Worm (Caenorhabditis elegans): Measurements from ENCODE around the gene gst-4.

gst-4 gene

DNA sequence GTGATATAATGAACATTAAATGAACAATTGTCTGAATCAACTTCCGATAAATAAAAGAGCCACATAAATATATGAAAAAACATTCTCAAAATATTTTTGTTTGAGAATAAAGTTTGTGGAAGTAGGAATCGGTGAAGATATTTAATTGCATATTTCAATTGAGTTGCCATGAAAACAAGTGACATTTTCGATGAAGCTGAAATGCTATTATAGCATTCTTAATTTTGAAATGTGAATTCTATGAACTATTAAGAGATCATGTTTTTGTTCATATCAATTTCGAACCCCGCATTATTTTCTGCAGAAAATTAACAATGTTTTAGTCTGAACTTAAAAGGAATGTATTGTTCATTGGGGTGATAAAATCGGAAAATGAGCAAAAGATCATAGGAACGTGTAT, 19.8 kb upstream of the gst-4 start, which contains the start of gene irld-21:
Gene irld-21, minus strand, starts transcription at position 101 of the 400 bp plus-strand sequence.
- TF ChIP-seq med-1 (GFP tag; optimal IDR thresholded peaks at IDR 0.05; ENCODE audit: insufficient read depth) (no peak), tab-1 (GFP tag; IDR thresholded peaks at IDR 0.05) (no peak), ztf-29 (GFP tag; IDR thresholded peaks at IDR 0.05) (no peak), T22C8.4 (GFP tag; IDR thresholded peaks at IDR 0.05) (no peak), ref-1 (GFP tag; conservative IDR thresholded peaks at IDR 0.05) (no peak)

DNA sequence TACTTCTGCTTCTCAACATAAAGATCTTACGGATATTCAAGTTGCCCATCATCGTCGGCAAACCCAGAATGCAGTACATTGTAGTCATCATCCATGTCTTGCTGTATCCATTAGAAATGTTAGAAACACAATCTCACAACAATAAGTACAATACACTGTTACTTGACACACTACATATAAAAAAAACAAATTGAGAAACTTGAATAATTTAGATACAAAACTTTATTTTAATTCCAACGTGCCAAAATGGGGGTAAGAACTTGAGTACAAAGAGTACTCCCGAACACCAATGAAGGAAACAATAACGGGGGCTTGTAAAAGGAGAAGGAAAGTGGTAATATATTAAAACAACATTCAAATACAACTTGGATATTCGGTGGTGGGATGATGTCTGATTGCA, 15.5 kb upstream of the gst-4 start, which contains the start of gene ctf-18:
Gene ctf-18, minus strand, starts transcription at position 101 of the 400 bp plus-strand sequence.
- TF ChIP-seq ztf-29 (GFP tag; IDR thresholded peaks at IDR 0.05) (no peak), ztf-23 (GFP tag; IDR thresholded peaks at IDR 0.05) (no peak), ref-1 (GFP tag; conservative IDR thresholded peaks at IDR 0.05) (no peak), cog-1 (tag; optimal IDR thresholded peaks at IDR 0.05) (no peak)

DNA sequence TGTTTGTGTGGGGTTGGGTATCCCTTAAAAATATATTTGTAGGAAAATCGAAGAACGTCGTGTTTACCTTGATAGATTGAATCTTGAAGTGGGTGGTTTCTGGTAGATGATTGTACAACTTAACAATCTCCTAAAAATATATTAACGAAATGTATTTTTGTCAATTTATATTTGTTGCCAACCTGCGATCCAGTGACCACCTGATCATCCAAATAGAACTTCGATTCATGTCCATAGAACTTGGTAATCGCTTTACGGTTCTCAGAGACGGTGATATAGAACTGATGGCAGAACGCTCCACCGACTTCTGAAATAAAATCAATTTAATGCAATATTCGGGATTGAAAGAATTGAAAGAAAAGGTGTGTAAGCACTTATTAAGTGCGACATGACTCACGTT, 13.6 kb upstream of the gst-4 start:
- TF ChIP-seq flt-1 (GFP tag; IDR thresholded peaks at IDR 0.05): no peak
- TF ChIP-seq klf-2 (GFP tag; conservative IDR thresholded peaks at IDR 0.05): no peak
- TF ChIP-seq ztf-29 (GFP tag; IDR thresholded peaks at IDR 0.05): no peak
- TF ChIP-seq tab-1 (GFP tag; IDR thresholded peaks at IDR 0.05): no peak
- TF ChIP-seq med-1 (GFP tag; optimal IDR thresholded peaks at IDR 0.05; ENCODE audit: insufficient read depth): no peak

DNA sequence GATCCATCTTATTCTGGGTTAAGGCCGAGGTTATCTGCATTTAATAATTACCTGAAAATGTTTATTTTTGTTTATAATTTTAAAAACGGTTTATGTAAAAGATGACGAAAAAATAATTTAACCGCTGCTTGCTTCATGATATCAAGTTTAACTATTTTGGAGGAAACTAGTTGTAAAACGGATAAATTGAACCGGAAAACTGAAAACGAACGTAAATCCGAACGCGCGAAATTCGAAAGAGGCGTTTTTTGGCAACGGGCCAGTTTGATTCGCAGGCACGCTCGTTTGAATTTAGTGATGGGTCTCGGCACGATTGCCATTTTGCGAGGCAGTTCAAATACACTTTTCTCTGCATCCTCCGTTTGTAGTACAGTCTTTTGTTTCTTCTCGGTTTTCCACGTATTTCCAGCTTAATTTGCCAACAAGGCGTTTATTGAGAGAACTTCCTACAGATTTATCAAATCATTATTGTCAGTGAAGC, 13.1 kb upstream of the gst-4 start, which contains the start of the genes gtbp-1 and K08F4.3:
Gene gtbp-1, minus strand, starts transcription at position 51 of the 481 bp plus-strand sequence.
Gene K08F4.3, plus strand, starts transcription at position 352 of the 481 bp plus-strand sequence.
- TF ChIP-seq tab-1 (GFP tag; IDR thresholded peaks at IDR 0.05): no peak
- no peak for TF ChIP-seq T22C8.4 (GFP tag; IDR thresholded peaks at IDR 0.05)
- peak; percentile 50; the same call in 1 of the 2 replicates for TF ChIP-seq ztf-23 (GFP tag; IDR thresholded peaks at IDR 0.05)
- no peak for TF ChIP-seq ref-1 (GFP tag; conservative IDR thresholded peaks at IDR 0.05)
- TF ChIP-seq flt-1 (GFP tag; IDR thresholded peaks at IDR 0.05): no peak

DNA sequence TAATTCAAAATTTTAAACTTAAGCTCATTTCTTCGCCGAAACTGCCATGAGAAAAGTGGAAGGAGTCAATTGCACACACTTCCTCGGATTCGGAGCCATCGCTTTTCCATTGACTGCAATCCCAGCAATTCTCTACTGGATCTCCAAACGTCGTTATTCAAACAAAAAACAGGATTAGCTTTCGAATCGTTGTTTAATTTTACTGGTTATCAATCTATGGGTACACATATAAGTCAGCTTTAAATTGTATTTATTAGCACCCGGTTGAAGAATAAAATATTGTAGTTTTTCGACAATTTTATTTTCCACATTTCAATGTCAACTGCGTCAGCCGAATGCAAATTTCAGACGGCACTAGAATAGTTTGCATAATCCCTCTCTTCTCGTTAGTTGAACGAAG, 12.1 kb upstream of the gst-4 start, which contains the start of gene glt-3:
Gene glt-3, plus strand, starts transcription at position 301 of the 400 bp plus-strand sequence.
- TF ChIP-seq tab-1 (GFP tag; IDR thresholded peaks at IDR 0.05) (no peak), med-1 (GFP tag; optimal IDR thresholded peaks at IDR 0.05; ENCODE audit: insufficient read depth) (no peak), ref-1 (GFP tag; conservative IDR thresholded peaks at IDR 0.05) (no peak), klf-2 (GFP tag; conservative IDR thresholded peaks at IDR 0.05) (no peak), T22C8.4 (GFP tag; IDR thresholded peaks at IDR 0.05) (no peak), flt-1 (GFP tag; IDR thresholded peaks at IDR 0.05) (no peak), ztf-29 (GFP tag; IDR thresholded peaks at IDR 0.05) (no peak), cog-1 (tag; optimal IDR thresholded peaks at IDR 0.05) (no peak), ztf-23 (GFP tag; IDR thresholded peaks at IDR 0.05) (no peak)

DNA sequence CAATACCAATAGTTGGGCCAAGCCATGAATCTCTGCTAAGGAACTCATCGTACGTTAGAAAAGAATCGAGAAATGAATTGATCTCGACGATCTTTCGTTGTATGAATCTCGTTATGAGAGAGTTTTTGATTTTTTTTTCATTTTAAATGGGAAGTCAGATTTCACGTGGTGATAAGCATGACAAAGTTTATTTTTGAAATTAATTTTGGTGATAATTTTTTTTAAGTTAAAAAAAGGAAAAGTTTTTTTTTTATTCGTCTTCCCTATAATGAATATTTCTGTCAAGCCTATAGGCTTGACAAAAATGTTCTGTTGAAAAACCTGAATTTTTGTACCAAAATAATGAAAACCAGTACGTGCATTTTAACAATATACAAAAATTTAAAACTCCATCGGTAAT, 6.2 kb upstream of the gst-4 start, which contains the start of gene K08F4.5:
Gene K08F4.5, minus strand, starts transcription at position 101 of the 400 bp plus-strand sequence.
- TF ChIP-seq tab-1 (GFP tag; IDR thresholded peaks at IDR 0.05): no peak
- no peak for TF ChIP-seq med-1 (GFP tag; optimal IDR thresholded peaks at IDR 0.05; ENCODE audit: insufficient read depth)
- TF ChIP-seq ztf-23 (GFP tag; IDR thresholded peaks at IDR 0.05): no peak
- no peak for TF ChIP-seq cog-1 (tag; optimal IDR thresholded peaks at IDR 0.05)
- TF ChIP-seq ref-1 (GFP tag; conservative IDR thresholded peaks at IDR 0.05): no peak
- no peak for TF ChIP-seq klf-2 (GFP tag; conservative IDR thresholded peaks at IDR 0.05)
- no peak for TF ChIP-seq flt-1 (GFP tag; IDR thresholded peaks at IDR 0.05)
- TF ChIP-seq T22C8.4 (GFP tag; IDR thresholded peaks at IDR 0.05): no peak
- no peak for TF ChIP-seq ztf-29 (GFP tag; IDR thresholded peaks at IDR 0.05)

DNA sequence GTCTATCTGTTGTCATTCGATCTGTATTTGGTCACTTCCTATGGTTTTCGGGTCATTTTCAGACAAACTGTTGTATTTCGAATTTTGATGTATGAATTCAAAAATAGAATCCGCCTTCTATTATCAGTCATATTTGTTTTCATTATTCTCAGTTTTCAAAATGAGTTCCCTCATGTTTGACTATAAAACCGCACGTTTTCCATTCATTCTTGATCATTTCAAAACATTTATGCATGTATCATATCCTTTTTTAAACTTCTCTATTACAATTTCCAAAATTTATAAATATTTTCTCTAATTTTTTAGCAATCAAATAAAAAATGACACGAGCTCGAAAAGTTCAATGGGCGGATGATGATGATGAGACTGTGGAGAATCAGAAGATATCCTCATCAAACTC, 4.2 kb upstream of the gst-4 start, which contains the start of gene K08F4.12:
Gene K08F4.12, plus strand, starts transcription at position 301 of the 400 bp plus-strand sequence.
- TF ChIP-seq flt-1 (GFP tag; IDR thresholded peaks at IDR 0.05): no peak
- no peak for TF ChIP-seq ztf-23 (GFP tag; IDR thresholded peaks at IDR 0.05)
- TF ChIP-seq T22C8.4 (GFP tag; IDR thresholded peaks at IDR 0.05): no peak
- TF ChIP-seq med-1 (GFP tag; optimal IDR thresholded peaks at IDR 0.05; ENCODE audit: insufficient read depth): no peak
- no peak for TF ChIP-seq ref-1 (GFP tag; conservative IDR thresholded peaks at IDR 0.05)
- no peak for TF ChIP-seq tab-1 (GFP tag; IDR thresholded peaks at IDR 0.05)
- TF ChIP-seq cog-1 (tag; optimal IDR thresholded peaks at IDR 0.05): no peak
- TF ChIP-seq ztf-29 (GFP tag; IDR thresholded peaks at IDR 0.05): no peak
- TF ChIP-seq klf-2 (GFP tag; conservative IDR thresholded peaks at IDR 0.05): no peak

DNA sequence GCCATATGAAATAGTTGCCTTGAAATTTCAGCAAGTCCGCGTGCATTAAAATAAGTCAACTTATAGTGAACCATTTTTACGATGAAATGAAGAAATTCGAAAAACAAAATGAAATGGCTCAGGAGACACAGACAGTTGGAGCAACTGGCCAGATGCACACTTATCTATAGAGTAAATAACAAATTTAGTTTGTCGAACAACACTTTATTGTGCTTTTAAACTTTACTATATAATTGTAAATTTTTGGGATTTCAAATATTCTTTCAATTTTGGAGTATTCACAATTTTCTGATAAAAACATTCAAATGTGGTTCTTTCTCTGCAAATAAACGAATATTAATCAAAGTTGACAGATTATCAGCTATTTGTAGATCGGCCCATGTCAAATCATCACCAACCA, 1.9 kb upstream of the gst-4 start, which contains the start of gene gst-3:
Gene gst-3, minus strand, starts transcription at position 101 of the 400 bp plus-strand sequence.
- TF ChIP-seq ztf-23 (GFP tag; IDR thresholded peaks at IDR 0.05) (no peak), klf-2 (GFP tag; conservative IDR thresholded peaks at IDR 0.05) (no peak), ref-1 (GFP tag; conservative IDR thresholded peaks at IDR 0.05) (no peak)

DNA sequence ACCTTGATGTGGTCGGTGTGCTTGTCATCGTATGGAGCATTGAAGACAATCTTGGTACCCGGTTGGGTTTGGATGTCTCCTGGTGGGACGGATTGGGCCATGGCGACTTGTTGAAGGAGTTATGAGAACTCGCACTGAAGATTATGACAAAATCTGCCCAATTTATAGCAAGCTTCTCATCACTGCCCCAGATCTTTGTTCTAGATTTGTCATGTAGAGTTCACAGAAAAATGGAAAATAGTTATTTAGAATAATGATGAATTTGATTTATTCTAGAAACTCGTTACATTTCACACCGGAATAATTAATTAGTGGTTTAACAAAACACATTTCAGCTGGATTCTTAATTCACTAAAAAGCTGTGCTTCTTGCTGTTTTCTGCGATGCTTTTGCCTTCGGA, 1.6 kb downstream of the gst-4 start, which contains the start of gene msp-38:
Gene msp-38, minus strand, starts transcription at position 101 of the 400 bp plus-strand sequence.
- no peak for TF ChIP-seq med-1 (GFP tag; optimal IDR thresholded peaks at IDR 0.05; ENCODE audit: insufficient read depth)
- no peak for TF ChIP-seq ztf-29 (GFP tag; IDR thresholded peaks at IDR 0.05)
- no peak for TF ChIP-seq cog-1 (tag; optimal IDR thresholded peaks at IDR 0.05)
- TF ChIP-seq tab-1 (GFP tag; IDR thresholded peaks at IDR 0.05): no peak
- no peak for TF ChIP-seq ztf-23 (GFP tag; IDR thresholded peaks at IDR 0.05)
- no peak for TF ChIP-seq flt-1 (GFP tag; IDR thresholded peaks at IDR 0.05)
- TF ChIP-seq klf-2 (GFP tag; conservative IDR thresholded peaks at IDR 0.05): no peak
- TF ChIP-seq T22C8.4 (GFP tag; IDR thresholded peaks at IDR 0.05): no peak
- TF ChIP-seq ref-1 (GFP tag; conservative IDR thresholded peaks at IDR 0.05): no peak

DNA sequence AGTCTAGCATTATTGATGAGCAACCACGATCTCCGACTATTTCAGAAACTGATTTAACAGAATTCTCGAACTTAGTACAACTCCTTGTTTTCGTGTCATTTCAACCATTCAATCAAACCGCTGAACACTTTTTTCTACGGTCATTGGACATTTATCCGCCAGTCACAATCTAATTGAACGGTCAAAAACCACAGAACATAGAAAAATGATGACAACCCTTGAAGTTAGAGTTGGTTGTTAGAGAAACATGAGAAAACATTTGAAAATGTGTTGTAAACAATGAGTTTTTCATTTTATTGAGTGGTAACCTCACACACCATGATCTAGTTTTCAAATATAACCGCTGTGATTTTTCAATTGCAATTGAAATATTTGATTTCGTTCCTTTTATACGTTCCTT, 2.5 kb downstream of the gst-4 start:
- TF ChIP-seq med-1 (GFP tag; optimal IDR thresholded peaks at IDR 0.05; ENCODE audit: insufficient read depth) (no peak), klf-2 (GFP tag; conservative IDR thresholded peaks at IDR 0.05) (no peak), ztf-29 (GFP tag; IDR thresholded peaks at IDR 0.05) (no peak)

All from whole organism, midembryonic.